Fruit fly (Drosophila melanogaster) S2 (cell line): ENCODE results near the gene CG32641.

Source experiments
- CG8478 ChIP-seq: fragments of >200 bp; optimal IDR thresholded peaks from 2 replicates; lab custom pipeline; 2018
- CTCF ChIP-seq, 2 experiments: fragments of >200 bp; optimal IDR thresholded peaks; 2 replicates each; lab custom pipeline; 2018

DNA sequence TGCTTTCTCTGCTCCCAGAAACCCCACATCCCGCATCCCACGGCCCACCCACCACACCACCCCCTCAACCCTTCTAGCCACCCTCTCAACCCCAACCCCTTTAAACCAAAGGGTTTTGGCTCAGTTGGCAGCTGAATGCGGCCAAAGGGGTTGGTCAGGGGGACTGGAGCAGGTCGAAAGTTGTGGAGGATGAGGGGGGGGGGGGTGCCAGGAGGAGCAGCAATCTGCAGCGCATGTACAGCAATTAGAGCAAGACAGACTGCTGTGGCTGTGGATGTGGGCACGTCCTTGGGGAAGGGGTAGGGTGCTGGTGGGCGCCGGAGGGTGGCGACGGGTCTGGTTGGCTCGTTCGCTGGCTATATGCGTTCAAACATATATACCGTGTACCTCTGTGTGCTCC lies 24.3 kb downstream of the CG32641 start:
- TF ChIP-seq CG8478 (no peak), CTCF (optimal IDR thresholded peaks at IDR 0.05; lab: Kevin White, UChicago) (no peak)
